Fruit fly (Drosophila melanogaster) whole organism, embryonic: ENCODE measurements around the gene JMJD5.
A peak's percentile ranks its signal among the peaks of the same experiment; 100 is the strongest.

Experiments used
- ATbp ChIP-seq: fragments of 200-800 bp; sonication (Bioruptor generic); optimal IDR thresholded peaks from 2 replicates; lab custom pipeline; 2017; ENCODE audit warnings: missing biosample characterization, mild to moderate bottlenecking, missing genetic modification characterization, missing genetic modification reagents
- Atf-2 ChIP-seq: fragments of 200-800 bp; sonication (Bioruptor generic); optimal IDR thresholded peaks from 2 replicates; lab custom pipeline; 2016; ENCODE audit warnings: missing biosample characterization, missing genetic modification characterization
- Awh ChIP-seq: fragments of 200-800 bp; sonication (Bioruptor generic); IDR thresholded peaks from 2 replicates; pipeline ENCODE4, ENCODE4 v1.3.6; 2022; ENCODE audit warnings: missing biosample characterization, missing genetic modification characterization
- CG10321 ChIP-seq: fragments of 200-800 bp; sonication (Bioruptor generic); IDR thresholded peaks from 2 replicates; pipeline ENCODE4 v1.3.6; 2022; ENCODE audit warnings: missing biosample characterization, missing genetic modification characterization
- CG10366 ChIP-seq: fragments of 200-800 bp; sonication (Bioruptor generic); IDR thresholded peaks from 2 replicates; pipeline ENCODE4 v1.3.6; 2022; ENCODE audit warnings: missing biosample characterization, missing genetic modification characterization
- CG10959 ChIP-seq: fragments of 200-800 bp; sonication (Bioruptor generic); IDR thresholded peaks from 2 replicates; pipeline ENCODE4 v1.3.6; 2022; ENCODE audit warnings: missing biosample characterization, missing genetic modification characterization
- CG10979 ChIP-seq: fragments of 200-800 bp; sonication (Bioruptor generic); optimal IDR thresholded peaks from 2 replicates; lab custom pipeline; 2018; ENCODE audit warnings: missing biosample characterization, mild to moderate bottlenecking, missing genetic modification characterization, moderate library complexity
- CG12236 ChIP-seq: fragments of 200-800 bp; sonication (Bioruptor generic); optimal IDR thresholded peaks from 2 replicates; lab custom pipeline; 2016; ENCODE audit warnings: missing biosample characterization, missing genetic modification characterization
- CG12942 ChIP-seq: fragments of 200-800 bp; sonication (Bioruptor generic); optimal IDR thresholded peaks from 3 replicates; lab custom pipeline; 2016; ENCODE audit warnings: missing biosample characterization, missing genetic modification characterization
- CG14441 ChIP-seq: fragments of 200-800 bp; sonication (Bioruptor generic); IDR thresholded peaks from 2 replicates; pipeline ENCODE4 v1.3.6; 2022; ENCODE audit warnings: missing biosample characterization, missing genetic modification characterization
- CG1529 ChIP-seq: fragments of 200-800 bp; sonication (Bioruptor generic); optimal IDR thresholded peaks from 3 replicates; lab custom pipeline; 2018; ENCODE audit warnings: missing biosample characterization, missing genetic modification characterization
- CG16779 ChIP-seq: fragments of 200-800 bp; sonication (Bioruptor generic); IDR thresholded peaks from 2 replicates; pipeline ENCODE4 v1.3.6; 2022; ENCODE audit warnings: missing biosample characterization, missing genetic modification characterization
- CG17186 ChIP-seq: fragments of 200-800 bp; sonication (Bioruptor generic); optimal IDR thresholded peaks from 3 replicates; lab custom pipeline; 2017; ENCODE audit warnings: missing biosample characterization, missing genetic modification reagents, missing genetic modification characterization
- CG17361 ChIP-seq: fragments of 200-800 bp; sonication (Bioruptor generic); IDR thresholded peaks from 3 replicates; pipeline ENCODE4 v1.3.6; 2022; ENCODE audit warnings: missing biosample characterization, missing genetic modification characterization
- CG18599 ChIP-seq: fragments of 200-800 bp; sonication (Bioruptor generic); optimal IDR thresholded peaks from 3 replicates; lab custom pipeline; 2017; ENCODE audit warnings: missing biosample characterization, missing genetic modification characterization, mild to moderate bottlenecking, moderate library complexity, missing genetic modification reagents
- CG30403 ChIP-seq: fragments of 200-800 bp; sonication (Bioruptor generic); optimal IDR thresholded peaks from 3 replicates; lab custom pipeline; 2016; ENCODE audit warnings: missing biosample characterization, missing genetic modification characterization
- CG30431 ChIP-seq: fragments of 200-800 bp; sonication (Bioruptor generic); optimal IDR thresholded peaks from 2 replicates; lab custom pipeline; 2017; ENCODE audit warnings: missing biosample characterization, missing genetic modification characterization
- CG3407 ChIP-seq: fragments of 200-800 bp; sonication (Bioruptor generic); optimal IDR thresholded peaks from 2 replicates; lab custom pipeline; 2018; ENCODE audit warnings: missing biosample characterization, mild to moderate bottlenecking, missing genetic modification characterization
- CG34224 ChIP-seq: fragments of 200-800 bp; sonication (Bioruptor generic); IDR thresholded peaks from 3 replicates; pipeline ENCODE4 v1.3.6; 2022; ENCODE audit warnings: missing biosample characterization, missing genetic modification characterization; ENCODE audit not compliant: partially characterized antibody
- CG34376 ChIP-seq: fragments of 200-800 bp; sonication (Bioruptor generic); optimal IDR thresholded peaks from 2 replicates; lab custom pipeline; 2018; ENCODE audit warnings: missing biosample characterization, mild to moderate bottlenecking, missing genetic modification characterization
- CG3726 ChIP-seq: fragments of 200-800 bp; sonication (Bioruptor generic); IDR thresholded peaks from 3 replicates; pipeline ENCODE4, ENCODE4 v1.3.6; 2022; ENCODE audit warnings: missing biosample characterization, missing genetic modification characterization
- CG3838 ChIP-seq: fragments of 200-800 bp; sonication (Bioruptor generic); optimal IDR thresholded peaks from 3 replicates; lab custom pipeline; 2016; ENCODE audit warnings: missing biosample characterization, missing genetic modification characterization
- CG5180 ChIP-seq: fragments of 200-800 bp; sonication (Bioruptor generic); optimal IDR thresholded peaks from 3 replicates; lab custom pipeline; 2017; ENCODE audit warnings: missing biosample characterization, missing genetic modification characterization, mild to moderate bottlenecking, moderate library complexity, missing genetic modification reagents
- CG5953 ChIP-seq: fragments of 200-800 bp; sonication (Bioruptor generic); IDR thresholded peaks from 2 replicates; pipeline ENCODE4 v1.3.6; 2022; ENCODE audit warnings: missing biosample characterization, missing genetic modification characterization
- CG8944 ChIP-seq: fragments of 200-800 bp; sonication (Bioruptor generic); optimal IDR thresholded peaks from 3 replicates; lab custom pipeline; 2016; ENCODE audit warnings: missing biosample characterization, missing genetic modification characterization
- Fer2 ChIP-seq: fragments of 200-800 bp; sonication (Bioruptor generic); optimal IDR thresholded peaks from 2 replicates; lab custom pipeline; 2018; ENCODE audit warnings: missing biosample characterization, mild to moderate bottlenecking, missing genetic modification characterization, moderate library complexity
- Hmr ChIP-seq: fragments of 200-800 bp; sonication (Bioruptor generic); optimal IDR thresholded peaks from 3 replicates; lab custom pipeline; 2017; ENCODE audit warnings: mild to moderate bottlenecking, missing biosample characterization, missing genetic modification reagents, missing genetic modification characterization
- Kr ChIP-seq: fragments of 200-800 bp; sonication (Bioruptor generic); optimal IDR thresholded peaks from 2 replicates; lab custom pipeline; 2017; ENCODE audit warnings: missing biosample characterization, mild to moderate bottlenecking, missing genetic modification characterization
- Lhr ChIP-seq: fragments of 200-800 bp; sonication (Bioruptor generic); optimal IDR thresholded peaks from 3 replicates; lab custom pipeline; 2017; ENCODE audit warnings: mild to moderate bottlenecking, missing biosample characterization, missing genetic modification reagents, missing genetic modification characterization
- Mad ChIP-seq: fragments of 200-800 bp; sonication (Bioruptor generic); optimal IDR thresholded peaks from 2 replicates; lab custom pipeline; 2016; ENCODE audit warnings: missing biosample characterization, missing genetic modification characterization
- Nf-YA ChIP-seq: fragments of 200-800 bp; sonication (Bioruptor generic); IDR thresholded peaks from 2 replicates; pipeline ENCODE4 v1.3.6; 2022; ENCODE audit warnings: missing biosample characterization, missing genetic modification characterization
- Oli ChIP-seq: fragments of 200-800 bp; sonication (Bioruptor generic); optimal IDR thresholded peaks from 2 replicates; lab custom pipeline; 2018; ENCODE audit warnings: missing biosample characterization, mild to moderate bottlenecking, missing genetic modification characterization, moderate library complexity
- Rx ChIP-seq: fragments of 200-800 bp; sonication (Bioruptor generic); IDR thresholded peaks from 2 replicates; pipeline ENCODE4 v1.3.6; 2022; ENCODE audit warnings: missing biosample characterization, missing genetic modification characterization
- Vsx1 ChIP-seq: fragments of 200-800 bp; sonication (Bioruptor generic); optimal IDR thresholded peaks from 2 replicates; lab custom pipeline; 2017; ENCODE audit warnings: missing biosample characterization, mild to moderate bottlenecking, missing genetic modification characterization, missing genetic modification reagents
- Xbp1 ChIP-seq: fragments of 200-800 bp; sonication (Bioruptor generic); optimal IDR thresholded peaks from 3 replicates; lab custom pipeline; 2016; ENCODE audit warnings: missing biosample characterization, mild to moderate bottlenecking, missing genetic modification characterization
- Xrp1 ChIP-seq: fragments of 200-800 bp; sonication (Bioruptor generic); IDR thresholded peaks from 2 replicates; pipeline ENCODE4 v1.3.6; 2022; ENCODE audit warnings: missing biosample characterization, missing genetic modification characterization
- aop ChIP-seq: fragments of 200-800 bp; sonication (Bioruptor generic); IDR thresholded peaks from 2 replicates; pipeline ENCODE4 v1.3.6; 2022; ENCODE audit warnings: missing biosample characterization, missing genetic modification characterization
- bigmax ChIP-seq: fragments of 200-800 bp; sonication (Bioruptor generic); optimal IDR thresholded peaks from 2 replicates; lab custom pipeline; 2018; ENCODE audit warnings: missing biosample characterization, mild to moderate bottlenecking, missing genetic modification characterization
- btn ChIP-seq: fragments of 200-800 bp; sonication (Bioruptor generic); optimal IDR thresholded peaks from 2 replicates; lab custom pipeline; 2016; ENCODE audit warnings: missing biosample characterization, missing genetic modification characterization
- chinmo ChIP-seq: fragments of 200-800 bp; sonication (Bioruptor generic); IDR thresholded peaks from 4 replicates; pipeline ENCODE4 v1.3.6; 2022; ENCODE audit warnings: missing biosample characterization, missing genetic modification characterization; ENCODE audit not compliant: partially characterized antibody
- ci ChIP-seq: fragments of 200-800 bp; sonication (Bioruptor generic); IDR thresholded peaks from 3 replicates; pipeline ENCODE4 v1.3.6; 2022; ENCODE audit warnings: missing biosample characterization, missing genetic modification characterization
- crol ChIP-seq: fragments of 200-800 bp; sonication (Bioruptor generic); IDR thresholded peaks from 2 replicates; pipeline ENCODE4 v1.3.6; 2022; ENCODE audit warnings: missing biosample characterization, missing genetic modification characterization
- dati ChIP-seq: fragments of 200-800 bp; sonication (Bioruptor generic); IDR thresholded peaks from 2 replicates; pipeline ENCODE4 v1.3.6; 2022; ENCODE audit warnings: missing biosample characterization, missing genetic modification characterization
- gt ChIP-seq: fragments of 200-800 bp; sonication (Bioruptor generic); IDR thresholded peaks from 2 replicates; pipeline ENCODE4 v1.3.6; 2022; ENCODE audit warnings: missing biosample characterization, missing genetic modification characterization
- lola ChIP-seq, 3 experiments: fragments of >200 bp in 2 of 3; fragments of 200-800 bp in 1 of 3; sonication (Bioruptor generic) in 1 of 3; optimal IDR thresholded peaks; 2 replicates each; lab custom pipeline; 2017 to 2019; ENCODE audit warnings: missing biosample characterization in 3 of 3, missing genetic modification characterization in 3 of 3, mild to moderate bottlenecking in 1 of 3, moderate library complexity in 1 of 3
- nau ChIP-seq: fragments of 200-800 bp; sonication (Bioruptor generic); optimal IDR thresholded peaks from 3 replicates; lab custom pipeline; 2017; ENCODE audit warnings: missing biosample characterization, mild to moderate bottlenecking, missing genetic modification characterization, missing genetic modification reagents
- nmo ChIP-seq: fragments of 200-800 bp; sonication (Bioruptor generic); optimal IDR thresholded peaks from 2 replicates; lab custom pipeline; 2018; ENCODE audit warnings: missing biosample characterization, mild to moderate bottlenecking, missing genetic modification characterization, moderate library complexity
- sisA ChIP-seq: fragments of 200-800 bp; sonication (Bioruptor generic); IDR thresholded peaks from 2 replicates; pipeline ENCODE4 v1.3.6; 2022; ENCODE audit warnings: missing biosample characterization, missing genetic modification characterization
- vfl ChIP-seq: fragments of 200-800 bp; sonication (Bioruptor generic); optimal IDR thresholded peaks from 2 replicates; lab custom pipeline; 2016; ENCODE audit warnings: missing biosample characterization, missing genetic modification characterization
- zen2 ChIP-seq: fragments of 200-800 bp; sonication (Bioruptor generic); IDR thresholded peaks from 3 replicates; pipeline ENCODE4 v1.3.6; 2022; ENCODE audit warnings: missing biosample characterization, missing genetic modification characterization; ENCODE audit not compliant: partially characterized antibody
- zf30C ChIP-seq: fragments of 200-800 bp; sonication (Bioruptor generic); optimal IDR thresholded peaks from 3 replicates; lab custom pipeline; 2018; ENCODE audit warnings: missing biosample characterization, mild to moderate bottlenecking, missing genetic modification characterization

Gene JMJD5

dm6 chr3L:824444-824843 is 16.7 kb downstream of the JMJD5 start (continued):
- TF ChIP-seq CG10979 (tag; lab: Kevin White, UChicago) (peak; percentile 44), CG3407 (peak; percentile 4), CG12236 (GFP tag; lab: Kevin White, UChicago) (no peak), Rx (GFP tag; lab: Robert Waterston, UW) (0 out of 2 replicates have a peak, but pooled peaks have one; percentile 16), aop (GFP tag; lab: Robert Waterston, UW) (no peak), CG30431 (GFP tag; lab: Kevin White, UChicago) (no peak), Atf-2 (no peak), Awh (GFP tag; lab: Robert Waterston, UW) (no peak), Mad (GFP tag; lab: Kevin White, UChicago) (no peak), Xrp1 (GFP tag; lab: Robert Waterston, UW) (0 out of 2 replicates have a peak, but pooled peaks have one; percentile 21), CG12942 (GFP tag; lab: Kevin White, UChicago) (no peak), ATbp (GFP tag; lab: Kevin White, UChicago) (peak; percentile 27), Hmr (no peak), CG3838 (no peak), CG1529 (GFP tag; lab: Kevin White, UChicago) (no peak), nmo (GFP tag; lab: Kevin White, UChicago) (peak; percentile 29), CG10959 (no peak), crol (no peak), CG34224 (GFP tag; lab: Robert Waterston, UW) (no peak), CG18599 (no peak), Vsx1 (GFP tag; lab: Kevin White, UChicago) (no peak), CG17186 (GFP tag; lab: Kevin White, UChicago) (peak; percentile 5), zen2 (no peak), CG8944 (no peak), CG34376 (GFP tag; lab: Kevin White, UChicago) (no peak), CG3726 (GFP tag; lab: Robert Waterston, UW) (no peak), Kr (GFP tag; lab: Kevin White, UChicago) (no peak), dati (no peak), CG5953 (GFP tag; lab: Robert Waterston, UW) (0 out of 2 replicates have a peak, but pooled peaks have one; percentile 22), CG16779 (GFP tag; lab: Robert Waterston, UW) (no peak), bigmax (GFP tag; lab: Kevin White, UChicago) (no peak), CG30403 (GFP tag; lab: Kevin White, UChicago) (peak; percentile 21), CG14441 (GFP tag; lab: Robert Waterston, UW) (no peak), vfl (GFP tag; lab: Kevin White, UChicago) (no peak), btn (GFP tag; lab: Kevin White, UChicago) (peak; percentile 50), Xbp1 (peak; percentile 12), CG10366 (no peak), nau (peak; percentile 8), Oli (tag; lab: Kevin White, UChicago) (peak; percentile 57), CG5180 (peak; percentile 14), Nf-YA (GFP tag; lab: Robert Waterston, UW) (no peak), ci (GFP tag; lab: Robert Waterston, UW) (peak; percentile 53; the same call in 2 of the 3 replicates), chinmo (no peak), CG10321 (GFP tag; lab: Robert Waterston, UW) (no peak), CG17361 (peak; percentile 56; the same call in 2 of the 3 replicates), Lhr (no peak), zf30C (GFP tag; lab: Kevin White, UChicago) (peak; percentile 11), sisA (GFP tag; lab: Robert Waterston, UW) (peak; percentile 37), Fer2 (no peak), lola (GFP tag; optimal IDR thresholded peaks at IDR 0.05; lab: Kevin White, UChicago) (peak in 1 of 3 experiments; percentile 26), gt (no peak)
